Worm (Caenorhabditis elegans) whole organism, young adult: ENCODE results near the gene R07E5.4.
A peak's percentile ranks its signal among the peaks of the same experiment; 100 is the strongest.

ENCODE experiments used
- B0261.1 ChIP-seq: sonication (generic microtip); optimal IDR thresholded peaks from 2 replicates; lab custom pipeline; 2016; ENCODE audit warnings: mild to moderate bottlenecking, missing genetic modification characterization, moderate library complexity, missing compliant biosample characterization
- C17E4.6 ChIP-seq: fragments of 200-800 bp; sonication (Bioruptor generic); IDR thresholded peaks from 2 replicates; pipeline ENCODE4 v1.3.6; 2022; ENCODE audit warnings: missing genetic modification reagents, missing genetic modification characterization, missing compliant biosample characterization
- F10E7.11 ChIP-seq: sonication (generic microtip); optimal IDR thresholded peaks from 2 replicates; lab custom pipeline; 2017; ENCODE audit warnings: mild to moderate bottlenecking, missing genetic modification characterization, moderate library complexity, missing compliant biosample characterization
- F39B2.1 ChIP-seq: fragments of 200-800 bp; sonication (Bioruptor generic); IDR thresholded peaks from 2 replicates; pipeline ENCODE4 v1.3.6; 2022; ENCODE audit warnings: missing genetic modification reagents, missing genetic modification characterization, missing compliant biosample characterization
- T07F8.4 ChIP-seq: sonication (generic microtip); optimal IDR thresholded peaks from 2 replicates; lab custom pipeline; 2016; ENCODE audit warnings: mild to moderate bottlenecking, missing genetic modification characterization, moderate library complexity, missing compliant biosample characterization
- T26A5.8 ChIP-seq: sonication (generic microtip); optimal IDR thresholded peaks from 2 replicates; lab custom pipeline; 2016; ENCODE audit warnings: missing genetic modification characterization, missing compliant biosample characterization
- Y53F4B.3 ChIP-seq: fragments of 200-800 bp; sonication (Bioruptor generic); IDR thresholded peaks from 2 replicates; pipeline ENCODE4 v1.3.6; 2022; ENCODE audit warnings: missing genetic modification reagents, missing genetic modification characterization, missing compliant biosample characterization
- Y56A3A.18 ChIP-seq: fragments of 200-800 bp; sonication (Bioruptor generic); IDR thresholded peaks from 2 replicates; pipeline ENCODE4 v1.3.6; 2022; ENCODE audit warnings: missing genetic modification reagents, missing genetic modification characterization, missing compliant biosample characterization
- Y95B8A.8 ChIP-seq: fragments of 200-800 bp; sonication (Bioruptor generic); IDR thresholded peaks from 2 replicates; pipeline ENCODE4 v1.3.6; 2022; ENCODE audit warnings: missing genetic modification reagents, missing genetic modification characterization, missing compliant biosample characterization
- aptf-2 ChIP-seq: fragments of 200-800 bp; sonication (Bioruptor generic); conservative IDR thresholded peaks from 2 replicates; pipeline ENCODE4 v1.3.6; 2022; ENCODE audit warnings: missing genetic modification reagents, missing genetic modification characterization, missing compliant biosample characterization
- atf-7 ChIP-seq: sonication (generic microtip); optimal IDR thresholded peaks from 2 replicates; lab custom pipeline; 2017; ENCODE audit warnings: mild to moderate bottlenecking, missing genetic modification characterization, missing compliant biosample characterization
- athp-1 ChIP-seq: sonication (generic microtip); optimal IDR thresholded peaks from 2 replicates; lab custom pipeline; 2017; ENCODE audit warnings: mild to moderate bottlenecking, missing genetic modification characterization, missing compliant biosample characterization
- ceh-100 ChIP-seq: fragments of 200-800 bp; sonication (Bioruptor generic); IDR thresholded peaks from 2 replicates; pipeline ENCODE4 v1.3.6; 2022; ENCODE audit warnings: missing genetic modification reagents, missing genetic modification characterization, missing compliant biosample characterization
- ceh-27 ChIP-seq: fragments of 200-800 bp; sonication (Bioruptor generic); optimal IDR thresholded peaks from 2 replicates; lab custom pipeline; 2018; ENCODE audit warnings: mild to moderate bottlenecking, missing genetic modification characterization, moderate library complexity, missing compliant biosample characterization
- die-1 ChIP-seq: sonication (generic microtip); optimal IDR thresholded peaks from 2 replicates; lab custom pipeline; 2016; ENCODE audit warnings: missing genotype, mild to moderate bottlenecking, missing genetic modification characterization, missing compliant biosample characterization
- dox-1 ChIP-seq: fragments of 200-800 bp; sonication (Bioruptor generic); IDR thresholded peaks from 2 replicates; pipeline ENCODE4 v1.3.6; 2022; ENCODE audit warnings: missing genetic modification reagents, missing genetic modification characterization, missing compliant biosample characterization
- egl-18 ChIP-seq: fragments of 200-800 bp; sonication (Bioruptor generic); IDR thresholded peaks from 2 replicates; pipeline ENCODE4 v1.3.6; 2022; ENCODE audit warnings: missing genetic modification reagents, missing genetic modification characterization, missing compliant biosample characterization
- egl-44 ChIP-seq: fragments of 200-800 bp; sonication (Bioruptor generic); IDR thresholded peaks from 2 replicates; pipeline ENCODE4 v1.3.6; 2022; ENCODE audit warnings: missing genetic modification reagents, missing genetic modification characterization, missing compliant biosample characterization
- fkh-3 ChIP-seq: sonication (generic microtip); optimal IDR thresholded peaks from 2 replicates; lab custom pipeline; 2016; ENCODE audit warnings: mild to moderate bottlenecking, missing genetic modification characterization, missing compliant biosample characterization
- him-1 ChIP-seq: sonication (generic microtip); optimal IDR thresholded peaks from 2 replicates; lab custom pipeline; 2016; ENCODE audit warnings: missing genotype, missing genetic modification reagents, missing genetic modification characterization, missing compliant biosample characterization
- hsf-1 ChIP-seq: fragments of 200-800 bp; sonication (Bioruptor generic); IDR thresholded peaks from 2 replicates; pipeline ENCODE4 v1.3.6; 2022; ENCODE audit warnings: missing genetic modification reagents, missing genetic modification characterization, missing compliant biosample characterization
- lag-1 ChIP-seq: fragments of 200-800 bp; sonication (Bioruptor generic); IDR thresholded peaks from 2 replicates; pipeline ENCODE4 v1.3.6; 2022; ENCODE audit warnings: missing genetic modification reagents, missing genetic modification characterization, missing compliant biosample characterization
- let-526 ChIP-seq: fragments of 200-800 bp; sonication (Bioruptor generic); IDR thresholded peaks from 2 replicates; pipeline ENCODE4 v1.3.6; 2022; ENCODE audit warnings: missing genetic modification reagents, missing genetic modification characterization, missing compliant biosample characterization
- let-607 ChIP-seq, 2 experiments: fragments of 200-800 bp in 1 of 2; sonication (Bioruptor generic) in 1 of 2; sonication (generic microtip) in 1 of 2; optimal IDR thresholded peaks; 2 replicates each; lab custom pipeline; 2016 to 2018; ENCODE audit warnings: mild to moderate bottlenecking in 2 of 2, missing compliant biosample characterization in 2 of 2, missing genetic modification characterization in 2 of 2, moderate library complexity in 2 of 2, missing genotype in 1 of 2
- lin-26 ChIP-seq: fragments of 200-800 bp; sonication (Bioruptor generic); IDR thresholded peaks from 2 replicates; pipeline ENCODE4 v1.3.6; 2022; ENCODE audit warnings: missing genetic modification reagents, missing genetic modification characterization, missing compliant biosample characterization
- lin-40 ChIP-seq: sonication (generic microtip); optimal IDR thresholded peaks from 2 replicates; lab custom pipeline; 2016; ENCODE audit warnings: missing genetic modification characterization, mild to moderate bottlenecking, missing compliant biosample characterization, missing genotype, missing genetic modification reagents
- lin-54 ChIP-seq: fragments of 200-800 bp; sonication (Bioruptor generic); optimal IDR thresholded peaks from 2 replicates; lab custom pipeline; 2018; ENCODE audit warnings: mild to moderate bottlenecking, missing genetic modification characterization, missing compliant biosample characterization
- lsl-1 ChIP-seq: fragments of 200-800 bp; sonication (Bioruptor generic); optimal IDR thresholded peaks from 2 replicates; lab custom pipeline; 2018; ENCODE audit warnings: mild to moderate bottlenecking, missing genetic modification characterization, moderate library complexity, missing compliant biosample characterization
- nfya-2 ChIP-seq: fragments of 200-800 bp; sonication (Bioruptor generic); IDR thresholded peaks from 2 replicates; pipeline ENCODE4 v1.3.6; 2022; ENCODE audit warnings: missing genetic modification reagents, missing genetic modification characterization, missing compliant biosample characterization
- nfyb-1 ChIP-seq: fragments of 200-800 bp; sonication (Bioruptor generic); IDR thresholded peaks from 2 replicates; pipeline ENCODE4 v1.3.6; 2022; ENCODE audit warnings: missing genetic modification reagents, missing genetic modification characterization, missing compliant biosample characterization
- nhr-120 ChIP-seq: fragments of 200-800 bp; sonication (Bioruptor generic); IDR thresholded peaks from 2 replicates; pipeline ENCODE4 v1.3.6; 2022; ENCODE audit warnings: missing genetic modification characterization, missing compliant biosample characterization
- nhr-27 ChIP-seq: fragments of 200-800 bp; sonication (Bioruptor generic); optimal IDR thresholded peaks from 2 replicates; lab custom pipeline; 2018; ENCODE audit warnings: mild to moderate bottlenecking, missing genetic modification characterization, moderate library complexity, missing compliant biosample characterization
- pbrm-1 ChIP-seq: fragments of 200-800 bp; sonication (Bioruptor generic); IDR thresholded peaks from 2 replicates; pipeline ENCODE4 v1.3.6; 2022; ENCODE audit warnings: missing genetic modification reagents, missing genetic modification characterization, missing compliant biosample characterization
- rcor-1 ChIP-seq: fragments of 200-800 bp; sonication (Bioruptor generic); IDR thresholded peaks from 2 replicates; pipeline ENCODE4 v1.3.6; 2022; ENCODE audit warnings: missing genetic modification reagents, missing genetic modification characterization, missing compliant biosample characterization
- rec-8 ChIP-seq, 2 experiments: sonication (generic microtip); optimal IDR thresholded peaks; 2 replicates each; lab custom pipeline; 2016; ENCODE audit warnings: mild to moderate bottlenecking in 2 of 2, missing genetic modification characterization in 2 of 2, missing genetic modification reagents in 2 of 2, missing genotype in 2 of 2, missing biosample characterization in 1 of 2, missing compliant biosample characterization in 1 of 2, moderate library complexity in 1 of 2
- repo-1 ChIP-seq: sonication (generic microtip); optimal IDR thresholded peaks from 2 replicates; lab custom pipeline; 2017; ENCODE audit warnings: mild to moderate bottlenecking, missing genetic modification characterization, missing compliant biosample characterization
- rpc-1 ChIP-seq, 2 experiments: fragments of 150-350 bp in 1 of 2; sonication (generic microtip) in 1 of 2; optimal IDR thresholded peaks; 2 replicates each; lab custom pipeline; 2014 to 2018; ENCODE audit warnings: missing biosample characterization in 1 of 2, missing genetic modification characterization in 1 of 2, missing genetic modification reagents in 1 of 2, missing genotype in 1 of 2
- sea-2 ChIP-seq: fragments of 200-800 bp; sonication (Bioruptor generic); IDR thresholded peaks from 2 replicates; pipeline ENCODE4 v1.3.6; 2022; ENCODE audit warnings: missing genetic modification characterization, missing compliant biosample characterization
- snpc-1.1 ChIP-seq: sonication (generic microtip); optimal IDR thresholded peaks from 2 replicates; lab custom pipeline; 2017; ENCODE audit warnings: missing genetic modification characterization, mild to moderate bottlenecking, missing compliant biosample characterization, antibody characterized with exemption, moderate library complexity, missing genotype, missing genetic modification reagents; ENCODE audit not compliant: insufficient read depth
- somi-1 ChIP-seq: fragments of 200-800 bp; sonication (Bioruptor generic); optimal IDR thresholded peaks from 2 replicates; lab custom pipeline; 2018; ENCODE audit warnings: mild to moderate bottlenecking, missing genetic modification characterization, missing compliant biosample characterization
- tbp1 ChIP-seq: fragments of 200-800 bp; sonication (Bioruptor generic); optimal IDR thresholded peaks from 2 replicates; lab custom pipeline; 2018; ENCODE audit warnings: mild to moderate bottlenecking, missing genetic modification characterization, missing compliant biosample characterization
- tbx-9 ChIP-seq: sonication (generic microtip); optimal IDR thresholded peaks from 2 replicates; lab custom pipeline; 2016; ENCODE audit warnings: borderline replicate concordance, missing genetic modification characterization, inconsistent platforms, missing compliant biosample characterization
- zfh-2 ChIP-seq: fragments of 200-800 bp; sonication (Bioruptor generic); conservative IDR thresholded peaks from 2 replicates; pipeline ENCODE4 v1.3.6; 2022; ENCODE audit warnings: missing genetic modification reagents, missing genetic modification characterization, missing compliant biosample characterization
- zim-3 ChIP-seq: sonication (generic microtip); optimal IDR thresholded peaks from 2 replicates; lab custom pipeline; 2017; ENCODE audit warnings: mild to moderate bottlenecking, missing genetic modification characterization, moderate library complexity, missing compliant biosample characterization
- ztf-28 ChIP-seq: fragments of 200-800 bp; sonication (Bioruptor generic); IDR thresholded peaks from 2 replicates; pipeline ENCODE4 v1.3.6; 2022; ENCODE audit warnings: missing genetic modification reagents, missing genetic modification characterization, missing compliant biosample characterization
- ztf-6 ChIP-seq: fragments of 200-800 bp; sonication (Bioruptor generic); IDR thresholded peaks from 2 replicates; pipeline ENCODE4 v1.3.6; 2022; ENCODE audit warnings: missing genetic modification reagents, missing genetic modification characterization, missing compliant biosample characterization

R07E5.4 gene

ce11 chrIII:4359900-4360299 is 34.7 kb upstream of the R07E5.4 start (continued):
- TF ChIP-seq T26A5.8 (no peak), let-607 (tag; optimal IDR thresholded peaks at IDR 0.05; lab: Kevin White, UChicago) (no peak)

ce11 chrIII:4362332-4362731 is 32.3 kb upstream of the R07E5.4 start:
- TF ChIP-seq die-1 (tag; lab: Kevin White, UChicago) = peak; percentile 46
- no peak for TF ChIP-seq egl-18 (GFP tag; lab: Robert Waterston, UW)
- TF ChIP-seq C17E4.6 = no peak
- peak; percentile 90 for TF ChIP-seq tbp1
- no peak for TF ChIP-seq lin-54
- TF ChIP-seq athp-1 = peak; percentile 10
- TF ChIP-seq T07F8.4 (tag; lab: Kevin White, UChicago) = peak; percentile 8
- TF ChIP-seq lin-40 (tag; lab: Kevin White, UChicago) = no peak
- 0 out of 2 replicates have a peak, but pooled peaks have one; percentile 22 for TF ChIP-seq nfyb-1 (GFP tag; lab: Robert Waterston, UW)
- TF ChIP-seq ceh-27 (GFP tag; lab: Kevin White, UChicago) = no peak
- no peak for TF ChIP-seq ceh-100 (GFP tag; lab: Robert Waterston, UW)
- TF ChIP-seq repo-1 = no peak
- TF ChIP-seq zim-3 = no peak
- TF ChIP-seq aptf-2 (GFP tag; lab: Robert Waterston, UW) = no peak
- TF ChIP-seq snpc-1.1 (tag; lab: Kevin White, UChicago) = no peak
- peak; percentile 78 for TF ChIP-seq lin-26 (GFP tag; lab: Robert Waterston, UW)
- no peak for TF ChIP-seq let-526 (GFP tag; lab: Robert Waterston, UW)
- no peak for TF ChIP-seq ztf-28
- TF ChIP-seq hsf-1 (GFP tag; lab: Robert Waterston, UW) = no peak; the same call in 1 of the 2 replicates
- no peak for TF ChIP-seq tbx-9 (tag; lab: Kevin White, UChicago)
- 0 out of 2 replicates have a peak, but pooled peaks have one; percentile 35 for TF ChIP-seq egl-44 (GFP tag; lab: Robert Waterston, UW)
- TF ChIP-seq somi-1 (GFP tag; lab: Kevin White, UChicago) = no peak
- TF ChIP-seq ztf-6 (GFP tag; lab: Robert Waterston, UW) = 0 out of 2 replicates have a peak, but pooled peaks have one; percentile 29
- TF ChIP-seq lsl-1 (GFP tag; lab: Kevin White, UChicago) = peak; percentile 52
- no peak for TF ChIP-seq F39B2.1
- TF ChIP-seq rpc-1 (optimal IDR thresholded peaks at IDR 0.05; lab: Kevin White, UChicago) = peak; percentile 65
- TF ChIP-seq rpc-1 (tag; optimal IDR thresholded peaks at IDR 0.05; lab: Kevin White, UChicago) = peak; percentile 80
- no peak for TF ChIP-seq fkh-3
- TF ChIP-seq atf-7 (tag; lab: Kevin White, UChicago) = no peak
- no peak for TF ChIP-seq nhr-120 (GFP tag; lab: Robert Waterston, UW)
- no peak for TF ChIP-seq rec-8 (tag; optimal IDR thresholded peaks at IDR 0.05; lab: Kevin White, UChicago)
- no peak for TF ChIP-seq pbrm-1 (GFP tag; lab: Robert Waterston, UW)
- TF ChIP-seq Y53F4B.3 (GFP tag; lab: Robert Waterston, UW) = no peak
- no peak for TF ChIP-seq Y95B8A.8 (GFP tag; lab: Robert Waterston, UW)
- TF ChIP-seq dox-1 (GFP tag; lab: Robert Waterston, UW) = peak; percentile 50; the same call in 1 of the 2 replicates
- no peak for TF ChIP-seq zfh-2
- no peak for TF ChIP-seq nhr-27 (tag; lab: Kevin White, UChicago)
- TF ChIP-seq F10E7.11 (tag; lab: Kevin White, UChicago) = no peak
- TF ChIP-seq sea-2 = no peak
- no peak for TF ChIP-seq nfya-2
- peak; percentile 67 for TF ChIP-seq B0261.1 (tag; lab: Kevin White, UChicago)
- no peak for TF ChIP-seq lag-1 (GFP tag; lab: Robert Waterston, UW)
- TF ChIP-seq Y56A3A.18 (GFP tag; lab: Robert Waterston, UW) = no peak
- no peak for TF ChIP-seq let-607 (tag; optimal IDR thresholded peaks at IDR 0.05; lab: Kevin White, UChicago)
- 0 out of 2 replicates have a peak, but pooled peaks have one; percentile 7 for TF ChIP-seq rcor-1
- peak; percentile 73 for TF ChIP-seq him-1
- TF ChIP-seq T26A5.8 = no peak
